Worm (Caenorhabditis elegans): Measurements from ENCODE around the gene srg-7.

- no peak for TF ChIP-seq F49E8.2 (tag; optimal IDR thresholded peaks at IDR 0.05; ENCODE audit: borderline replicate concordance)
- no peak for TF ChIP-seq jun-1 (tag; optimal IDR thresholded peaks at IDR 0.05)
- TF ChIP-seq snpc-4 (tag; optimal IDR thresholded peaks at IDR 0.05): no peak
Observed at ce11 chrIII:6300297-6300696, 32.3 kb upstream of the srg-7 start.
